Worm (Caenorhabditis elegans): ENCODE results near the gene rmif-2.
"Not testable (repeated sequence)": the region's sequence is repeated elsewhere in the genome, so short reads cannot be mapped to it uniquely, and the experiment has no call there.

ce11 chrIV:1182292-1182691 lies at the start of gene rmif-2:
- not testable (repeated sequence) for TF ChIP-seq ceh-2 (tag; optimal IDR thresholded peaks at IDR 0.05); ceh-30 (tag; optimal IDR thresholded peaks at IDR 0.05); ama-1 (optimal IDR thresholded peaks at IDR 0.05)
